Worm (Caenorhabditis elegans) whole organism, early embryonic: ENCODE results near the gene M05D6.1.

Experiments used
- aly-1 ChIP-seq: sonication (generic microtip); optimal IDR thresholded peaks from 2 replicates; lab custom pipeline; 2016; ENCODE audit warnings: missing genetic modification characterization, missing compliant biosample characterization
- ama-1 ChIP-seq: fragments of 150-350 bp; optimal IDR thresholded peaks from 2 replicates; lab custom pipeline; 2014
- hmbx-1 ChIP-seq: sonication (generic microtip); optimal IDR thresholded peaks from 2 replicates; lab custom pipeline; 2016; ENCODE audit warnings: mild to moderate bottlenecking, missing genetic modification characterization, missing compliant biosample characterization

DNA sequence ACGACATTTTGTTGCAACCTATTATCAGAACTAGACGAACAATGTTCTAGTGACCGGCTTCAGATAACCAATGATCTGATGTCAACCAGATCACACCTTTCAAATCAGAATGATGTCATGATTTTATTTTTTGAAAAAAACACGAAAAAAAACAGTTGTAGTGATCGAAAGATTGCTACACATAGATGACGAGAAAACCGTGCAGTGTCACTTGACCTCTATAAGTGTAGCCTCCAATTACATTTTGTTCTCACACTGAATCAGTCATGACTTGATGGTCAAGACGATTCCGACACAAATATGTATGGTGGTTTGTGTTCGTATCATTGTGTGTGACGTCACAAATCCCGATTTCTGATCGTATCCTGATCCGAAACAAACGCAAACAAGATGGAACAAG, 35.1 kb downstream of the M05D6.1 start:
- TF ChIP-seq aly-1 (tag; lab: Kevin White, UChicago) (no peak), hmbx-1 (no peak), ama-1 (no peak)
